Worm (Caenorhabditis elegans): Measurements from ENCODE around the gene nxf-2.

DNA sequence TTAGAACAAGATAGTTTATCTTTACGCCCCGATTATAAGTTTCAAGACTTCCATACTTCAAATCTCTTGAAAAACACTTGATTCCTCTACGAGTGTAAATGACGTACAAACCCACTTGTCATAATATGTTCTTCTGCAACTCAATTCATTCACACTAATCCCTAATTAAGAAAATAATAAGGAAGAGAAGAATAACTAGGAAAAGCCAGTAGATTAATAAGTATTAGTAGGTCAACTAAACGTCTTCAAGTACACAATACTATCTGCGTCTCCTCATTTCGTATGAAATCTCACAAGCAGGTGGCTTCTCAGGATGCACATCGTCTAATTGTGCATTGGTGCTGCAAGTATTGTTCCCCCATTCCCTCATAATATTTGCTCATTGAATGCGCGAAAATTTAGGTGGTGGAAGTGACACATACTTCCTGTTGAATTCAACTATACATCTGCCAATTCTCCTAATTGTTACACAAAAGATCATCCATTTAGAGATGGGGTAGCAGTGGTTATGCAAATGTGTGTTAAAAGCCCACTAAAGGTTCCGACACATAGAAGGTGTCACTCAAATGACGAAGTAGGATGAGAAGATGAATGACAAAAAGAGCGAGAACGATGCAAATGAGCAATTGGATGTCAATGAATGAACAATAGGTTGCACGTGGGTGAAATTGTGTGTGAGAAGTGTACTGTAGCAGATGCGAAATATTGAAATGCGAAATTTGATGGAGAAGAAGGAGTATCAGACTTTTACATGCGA lies 9.6 kb upstream of the nxf-2 start:
- TF ChIP-seq aly-2 (tag; optimal IDR thresholded peaks at IDR 0.05) (no peak), nhr-23 (tag; optimal IDR thresholded peaks at IDR 0.05) (no peak), nhr-28 (tag; optimal IDR thresholded peaks at IDR 0.05) (no peak), elt-1 (tag; optimal IDR thresholded peaks at IDR 0.05) (no peak), ZK546.5 (tag; optimal IDR thresholded peaks at IDR 0.05) (no peak), fkh-10 (GFP tag; optimal IDR thresholded peaks at IDR 0.05) (no peak), mdl-1 (tag; optimal IDR thresholded peaks at IDR 0.05) (no peak)
